Worm (Caenorhabditis elegans) whole organism, L4 larva: ENCODE measurements around the gene Y62H9A.4.

Experiments
- D1046.2 ChIP-seq: fragments of 200-800 bp; sonication (Bioruptor generic); IDR thresholded peaks from 2 replicates; pipeline ENCODE4 v1.3.6; 2022; ENCODE audit warnings: missing genetic modification characterization, missing compliant biosample characterization
- F10B5.3 ChIP-seq: sonication (generic microtip); optimal IDR thresholded peaks from 2 replicates; lab custom pipeline; 2016; ENCODE audit warnings: mild to moderate bottlenecking, missing genetic modification characterization, missing compliant biosample characterization
- F44E2.7 ChIP-seq: fragments of 200-800 bp; sonication (Bioruptor generic); IDR thresholded peaks from 2 replicates; pipeline ENCODE4 v2.1.2; 2022; ENCODE audit warnings: missing genetic modification characterization, missing compliant biosample characterization
- F49E8.2 ChIP-seq: sonication (generic microtip); optimal IDR thresholded peaks from 2 replicates; lab custom pipeline; 2016; ENCODE audit warnings: missing compliant biosample characterization, mild to moderate bottlenecking, missing genetic modification characterization, borderline replicate concordance
- R02D3.7 ChIP-seq: fragments of 150-350 bp; sonication (generic microtip); optimal IDR thresholded peaks from 3 replicates; lab custom pipeline; 2014; ENCODE audit warnings: missing biosample characterization, missing genetic modification characterization
- T20F7.1 ChIP-seq: fragments of 200-800 bp; sonication (Bioruptor generic); optimal IDR thresholded peaks from 2 replicates; lab custom pipeline; 2018; ENCODE audit warnings: mild to moderate bottlenecking, missing genetic modification characterization, missing compliant biosample characterization
- aha-1 ChIP-seq: fragments of 150-350 bp; peaks from one replicate; lab custom pipeline; 2014; ENCODE audit warnings: missing biosample characterization, missing genetic modification characterization
- ceh-44 ChIP-seq: fragments of 200-800 bp; sonication (Bioruptor generic); IDR thresholded peaks from 2 replicates; pipeline ENCODE4 v1.3.6; 2022; ENCODE audit warnings: missing genetic modification reagents, missing genetic modification characterization, missing compliant biosample characterization
- ceh-62 ChIP-seq: sonication (generic microtip); optimal IDR thresholded peaks from 2 replicates; lab custom pipeline; 2017; ENCODE audit warnings: missing biosample characterization, missing genetic modification characterization
- ceh-82 ChIP-seq: sonication (generic microtip); optimal IDR thresholded peaks from 2 replicates; lab custom pipeline; 2017; ENCODE audit warnings: missing biosample characterization, missing genetic modification characterization
- daf-12 ChIP-seq: fragments of 150-350 bp; optimal IDR thresholded peaks from 2 replicates; lab custom pipeline; 2014; ENCODE audit warnings: missing biosample characterization, missing genetic modification reagents, missing genetic modification characterization
- dmd-6 ChIP-seq: fragments of 200-800 bp; sonication (Bioruptor generic); IDR thresholded peaks from 2 replicates; pipeline ENCODE4 v1.3.6; 2022; ENCODE audit warnings: missing genetic modification reagents, missing genetic modification characterization, missing compliant biosample characterization
- dmd-8 ChIP-seq: fragments of 200-800 bp; sonication (Bioruptor generic); IDR thresholded peaks from 2 replicates; pipeline ENCODE4 v1.3.6; 2022; ENCODE audit warnings: missing genetic modification characterization, missing compliant biosample characterization
- dmd-9 ChIP-seq: fragments of 200-800 bp; sonication (Bioruptor generic); IDR thresholded peaks from 2 replicates; pipeline ENCODE4 v1.3.6; 2022; ENCODE audit warnings: missing genetic modification reagents, missing genetic modification characterization, missing compliant biosample characterization
- egl-27 ChIP-seq: sonication (generic microtip); optimal IDR thresholded peaks from 3 replicates; lab custom pipeline; 2017; ENCODE audit warnings: missing biosample characterization, missing genetic modification reagents, missing genetic modification characterization
- gei-8 ChIP-seq: fragments of 200-800 bp; sonication (Bioruptor generic); optimal IDR thresholded peaks from 2 replicates; lab custom pipeline; 2018; ENCODE audit warnings: mild to moderate bottlenecking, missing genetic modification characterization, missing compliant biosample characterization
- lin-1 ChIP-seq: fragments of 200-800 bp; sonication (Bioruptor generic); IDR thresholded peaks from 2 replicates; pipeline ENCODE4 v1.3.6; 2022; ENCODE audit warnings: missing genetic modification reagents, missing genetic modification characterization, missing compliant biosample characterization
- madf-9 ChIP-seq: fragments of 200-800 bp; sonication (Bioruptor generic); conservative IDR thresholded peaks from 2 replicates; pipeline ENCODE4 v1.3.6; 2022; ENCODE audit warnings: missing genetic modification reagents, missing genetic modification characterization, missing compliant biosample characterization
- mdt-29 ChIP-seq: fragments of 200-800 bp; sonication (Bioruptor generic); IDR thresholded peaks from 2 replicates; pipeline ENCODE4 v1.3.6; 2022; ENCODE audit warnings: missing genetic modification reagents, missing genetic modification characterization, missing compliant biosample characterization
- nhr-237 ChIP-seq: sonication (generic microtip); optimal IDR thresholded peaks from 2 replicates; lab custom pipeline; 2017; ENCODE audit warnings: missing biosample characterization, missing genetic modification characterization
- nhr-42 ChIP-seq: fragments of 200-800 bp; sonication (Bioruptor generic); IDR thresholded peaks from 2 replicates; pipeline ENCODE4 v1.3.6; 2022; ENCODE audit warnings: missing genetic modification characterization, missing compliant biosample characterization
- nhr-48 ChIP-seq: sonication (generic microtip); optimal IDR thresholded peaks from 2 replicates; lab custom pipeline; 2016; ENCODE audit warnings: mild to moderate bottlenecking, missing genetic modification characterization, missing compliant biosample characterization
- nhr-6 ChIP-seq: fragments of 150-350 bp; optimal IDR thresholded peaks from 2 replicates; lab custom pipeline; 2014; ENCODE audit warnings: missing biosample characterization, missing genetic modification characterization
- pha-4 ChIP-seq, 2 experiments: fragments of 150-350 bp in 1 of 2; fragments of 200-800 bp in 1 of 2; sonication (Bioruptor generic) in 1 of 2; IDR thresholded peaks in 1 of 2; optimal IDR thresholded peaks in 1 of 2; 2 replicates each; pipeline versions ENCODE4 v1.3.6 to Lab custom; 2014 to 2022; ENCODE audit warnings: missing genetic modification characterization in 2 of 2, missing genetic modification reagents in 2 of 2, missing biosample characterization in 1 of 2, missing compliant biosample characterization in 1 of 2
- php-3 ChIP-seq: fragments of 200-800 bp; sonication (Bioruptor generic); IDR thresholded peaks from 2 replicates; pipeline ENCODE4 v1.3.6; 2022; ENCODE audit warnings: missing genetic modification reagents, missing genetic modification characterization, missing compliant biosample characterization
- sdz-12 ChIP-seq: fragments of 200-800 bp; sonication (Bioruptor generic); optimal IDR thresholded peaks from 2 replicates; lab custom pipeline; 2018; ENCODE audit warnings: mild to moderate bottlenecking, missing genetic modification characterization, missing compliant biosample characterization
- snpc-1.2 ChIP-seq: fragments of 200-800 bp; sonication (Bioruptor generic); IDR thresholded peaks from 2 replicates; pipeline ENCODE4 v1.3.6; 2022; ENCODE audit warnings: missing genetic modification reagents, missing genetic modification characterization, missing compliant biosample characterization
- tag-97 ChIP-seq: fragments of 200-800 bp; sonication (Bioruptor generic); IDR thresholded peaks from 2 replicates; pipeline ENCODE4 v1.3.6; 2022; ENCODE audit warnings: missing genetic modification characterization, missing compliant biosample characterization
- tra-1 ChIP-seq: fragments of 200-800 bp; sonication (Bioruptor generic); IDR thresholded peaks from 2 replicates; pipeline ENCODE4 v1.3.6; 2022; ENCODE audit warnings: missing genetic modification reagents, missing genetic modification characterization, missing compliant biosample characterization
- unc-39 ChIP-seq: sonication (generic microtip); optimal IDR thresholded peaks from 2 replicates; lab custom pipeline; 2017; ENCODE audit warnings: missing biosample characterization, missing genetic modification characterization
- unc-62 ChIP-seq, 3 experiments: fragments of 150-350 bp in 1 of 3; sonication (generic microtip); optimal IDR thresholded peaks in 2 of 3; peaks in 1 of 3; 1 replicate in 1 of 3; 2 replicates in 2 of 3; lab custom pipeline; 2014 to 2017; ENCODE audit warnings: missing biosample characterization in 3 of 3, missing genetic modification characterization in 3 of 3, missing genetic modification reagents in 3 of 3, missing genotype in 1 of 3
- vab-7 ChIP-seq: fragments of 200-800 bp; sonication (Bioruptor generic); IDR thresholded peaks from 2 replicates; pipeline ENCODE4 v1.3.6; 2022; ENCODE audit warnings: missing genetic modification reagents, missing genetic modification characterization, missing compliant biosample characterization
- zag-1 ChIP-seq: fragments of 150-350 bp; optimal IDR thresholded peaks from 2 replicates; lab custom pipeline; 2014; ENCODE audit warnings: missing biosample characterization, missing genetic modification characterization
- zfp-2 ChIP-seq: sonication (generic microtip); optimal IDR thresholded peaks from 2 replicates; lab custom pipeline; 2016; ENCODE audit warnings: mild to moderate bottlenecking, missing genetic modification characterization, missing compliant biosample characterization
- zfp-3 ChIP-seq: fragments of 200-800 bp; sonication (Bioruptor generic); conservative IDR thresholded peaks from 2 replicates; pipeline ENCODE4 v1.3.6; 2022; ENCODE audit warnings: missing genetic modification reagents, missing genetic modification characterization, missing compliant biosample characterization
- zip-11 ChIP-seq: fragments of 200-800 bp; sonication (Bioruptor generic); IDR thresholded peaks from 2 replicates; pipeline ENCODE4 v1.3.6; 2022; ENCODE audit warnings: missing genetic modification characterization, missing compliant biosample characterization

Y62H9A.4 gene

ce11 chrX:11856214-11856613, 23.7 kb upstream of the Y62H9A.4 start:
- TF ChIP-seq unc-62 (GFP tag; optimal IDR thresholded peaks at IDR 0.05 in 1 of 2; lab: Kevin White, UChicago) (peak in 1 of 2 experiments; percentile 90), unc-62 (tag; optimal IDR thresholded peaks at IDR 0.05; lab: Kevin White, UChicago) (no peak), tag-97 (GFP tag; lab: Robert Waterston, UW) (no peak)

ce11 chrX:11857178-11857577, 22.7 kb upstream of the Y62H9A.4 start, which contains the start of gene mes-1:
mes-1 (plus strand) TSS chrX:11857478.
- no peak for TF ChIP-seq zfp-3 (GFP tag; lab: Robert Waterston, UW)
- TF ChIP-seq, all 104 proteins: peak for 0

- TF ChIP-seq snpc-1.2 (GFP tag; lab: Robert Waterston, UW), result no peak
- no peak for TF ChIP-seq F49E8.2 (tag; lab: Kevin White, UChicago)
- no peak for TF ChIP-seq unc-62 (GFP tag; optimal IDR thresholded peaks at IDR 0.05 in 1 of 2; lab: Kevin White, UChicago)
- no peak for TF ChIP-seq unc-62 (tag; optimal IDR thresholded peaks at IDR 0.05; lab: Kevin White, UChicago)
- no peak for TF ChIP-seq sdz-12 (GFP tag; lab: Kevin White, UChicago)
- TF ChIP-seq pha-4 (GFP tag; IDR thresholded peaks at IDR 0.05; lab: Robert Waterston, UW), result no peak
- TF ChIP-seq pha-4 (tag; optimal IDR thresholded peaks at IDR 0.05; lab: Kevin White, UChicago), result no peak
- no peak for TF ChIP-seq T20F7.1 (GFP tag; lab: Kevin White, UChicago)
- TF ChIP-seq F44E2.7 (GFP tag; lab: Robert Waterston, UW), result no peak
- no peak for TF ChIP-seq zfp-2 (tag; lab: Kevin White, UChicago)
- TF ChIP-seq nhr-6 (tag; lab: Kevin White, UChicago), result no peak
- no peak for TF ChIP-seq unc-39 (tag; lab: Kevin White, UChicago)
- no peak for TF ChIP-seq php-3 (GFP tag; lab: Robert Waterston, UW)
- TF ChIP-seq dmd-8, result no peak
- no peak for TF ChIP-seq nhr-42 (GFP tag; lab: Robert Waterston, UW)
- TF ChIP-seq daf-12, result no peak
- no peak for TF ChIP-seq zfp-3 (GFP tag; lab: Robert Waterston, UW)
- TF ChIP-seq ceh-82, result no peak
- no peak for TF ChIP-seq madf-9 (GFP tag; lab: Robert Waterston, UW)
- TF ChIP-seq vab-7, result no peak
- TF ChIP-seq, all 104 proteins: peak for 0
These were observed 16.6 kb upstream of the Y62H9A.4 start, which contains the start of gene F54F7.10 for ce11 chrX:11863307-11863706. F54F7.10 (plus strand) TSS chrX:11863607.

ce11 chrX:11865083-11865482, 14.8 kb upstream of the Y62H9A.4 start, which contains the start of gene F54F7.6:
F54F7.6 (plus strand) TSS chrX:11865383.
- TF ChIP-seq unc-62 (GFP tag; optimal IDR thresholded peaks at IDR 0.05 in 1 of 2; lab: Kevin White, UChicago) (peak in 1 of 2 experiments; percentile 69), unc-62 (tag; optimal IDR thresholded peaks at IDR 0.05; lab: Kevin White, UChicago) (no peak), zip-11 (GFP tag; lab: Robert Waterston, UW) (no peak)

ce11 chrX:11869260-11869659, 10.7 kb upstream of the Y62H9A.4 start, which contains the start of gene dot-1.2:
dot-1.2 (minus strand) TSS chrX:11869360.
- TF ChIP-seq unc-62 (GFP tag; optimal IDR thresholded peaks at IDR 0.05 in 1 of 2; lab: Kevin White, UChicago) (peak in 1 of 2 experiments; percentile 43), unc-62 (tag; optimal IDR thresholded peaks at IDR 0.05; lab: Kevin White, UChicago) (no peak), nhr-237 (tag; lab: Kevin White, UChicago) (no peak)

ce11 chrX:11870393-11870792, 9.5 kb upstream of the Y62H9A.4 start:
- TF ChIP-seq aha-1 (tag; lab: Kevin White, UChicago) (peak; percentile 13), tra-1 (GFP tag; lab: Robert Waterston, UW) (peak; percentile 47; the same call in 1 of the 2 replicates), mdt-29 (GFP tag; lab: Robert Waterston, UW) (no peak), ceh-44 (GFP tag; lab: Robert Waterston, UW) (0 out of 2 replicates have a peak, but pooled peaks have one; percentile 27)
- TF ChIP-seq, all 104 proteins: peak for 3

- TF ChIP-seq snpc-1.2 (GFP tag; lab: Robert Waterston, UW) (peak; percentile 78; the same call in 1 of the 2 replicates), lin-1 (peak; percentile 30; the same call in 1 of the 2 replicates), dmd-6 (GFP tag; lab: Robert Waterston, UW) (peak; percentile 56), zfp-3 (GFP tag; lab: Robert Waterston, UW) (no peak), vab-7 (peak; percentile 71), php-3 (GFP tag; lab: Robert Waterston, UW) (peak; percentile 49; the same call in 1 of the 2 replicates), ceh-62 (no peak), nhr-48 (peak; percentile 44), egl-27 (tag; lab: Kevin White, UChicago) (no peak), dmd-9 (GFP tag; lab: Robert Waterston, UW) (0 out of 2 replicates have a peak, but pooled peaks have one; percentile 44), gei-8 (GFP tag; lab: Kevin White, UChicago) (no peak), F10B5.3 (tag; lab: Kevin White, UChicago) (no peak), zfp-2 (tag; lab: Kevin White, UChicago) (no peak), zag-1 (no peak), nhr-6 (tag; lab: Kevin White, UChicago) (no peak), ceh-82 (no peak), D1046.2 (GFP tag; lab: Robert Waterston, UW) (no peak), R02D3.7 (tag; lab: Kevin White, UChicago) (no peak)
These were observed 7.7 kb upstream of the Y62H9A.4 start for ce11 chrX:11872210-11872609.
